Fruit fly (Drosophila melanogaster) whole organism, wandering third instar larva: ENCODE data around the gene Syp.

Source experiments
- CG32264 ChIP-seq: fragments of 200-800 bp; sonication (Bioruptor generic); optimal IDR thresholded peaks from 2 replicates; lab custom pipeline; 2016; ENCODE audit warnings: missing biosample characterization, missing genetic modification characterization
- Sp1 ChIP-seq: fragments of 200-800 bp; sonication (Bioruptor generic); optimal IDR thresholded peaks from 3 replicates; lab custom pipeline; 2019; ENCODE audit warnings: missing biosample characterization, mild to moderate bottlenecking, missing genetic modification characterization, moderate library complexity
- Vsx2 ChIP-seq: fragments of 200-300, 225-300 bp; sonication (Bioruptor generic); optimal IDR thresholded peaks from 2 replicates; lab custom pipeline; 2018; ENCODE audit warnings: missing biosample characterization, missing genetic modification characterization; ENCODE audit not compliant: partially characterized antibody
- fru ChIP-seq: fragments of 200-800 bp; sonication (Bioruptor generic); optimal IDR thresholded peaks from 3 replicates; lab custom pipeline; 2016; ENCODE audit warnings: missing biosample characterization, mild to moderate bottlenecking, missing genetic modification characterization
- jim ChIP-seq: fragments of 175-275, 200-325 bp; sonication (Bioruptor generic); optimal IDR thresholded peaks from 2 replicates; lab custom pipeline; 2016; ENCODE audit warnings: missing biosample characterization, mild to moderate bottlenecking, missing genetic modification characterization
- psq ChIP-seq: fragments of 200-800 bp; sonication (Bioruptor generic); optimal IDR thresholded peaks from 3 replicates; lab custom pipeline; 2017; ENCODE audit warnings: missing biosample characterization, mild to moderate bottlenecking, missing genetic modification characterization, moderate library complexity
- rgr ChIP-seq: fragments of 200-800 bp; sonication (Bioruptor generic); optimal IDR thresholded peaks from 3 replicates; lab custom pipeline; 2016; ENCODE audit warnings: missing biosample characterization, mild to moderate bottlenecking, missing genetic modification characterization
- usp ChIP-seq: fragments of >200 bp; optimal IDR thresholded peaks from 2 replicates; lab custom pipeline; 2017; ENCODE audit warnings: missing biosample characterization, missing genetic modification characterization
- woc ChIP-seq: sonication (Bioruptor generic); optimal IDR thresholded peaks from 2 replicates; lab custom pipeline; 2016; ENCODE audit warnings: missing biosample characterization, mild to moderate bottlenecking, missing genetic modification characterization

dm6 chr3R:20859845-20860244, 103.3 kb downstream of the Syp start, which contains the start of gene Ir93a:
- TF ChIP-seq Vsx2 (no peak), CG32264 (GFP tag; lab: Kevin White, UChicago) (no peak), Sp1 (GFP tag; lab: Kevin White, UChicago) (no peak), fru (GFP tag; lab: Kevin White, UChicago) (no peak), usp (no peak), jim (GFP tag; lab: Kevin White, UChicago) (no peak), woc (GFP tag; lab: Kevin White, UChicago) (no peak), rgr (GFP tag; lab: Kevin White, UChicago) (no peak), psq (GFP tag; lab: Kevin White, UChicago) (no peak)
